Worm (Caenorhabditis elegans): ENCODE results near the gene C03H5.6.

- TF ChIP-seq ceh-9 (tag; optimal IDR thresholded peaks at IDR 0.05) (no peak), ceh-24 (tag; optimal IDR thresholded peaks at IDR 0.05) (no peak), nhr-232 (tag; optimal IDR thresholded peaks at IDR 0.05) (no peak)
Measured at ce11 chrII:374950-375349, 24.3 kb downstream of the C03H5.6 start, which contains the start of gene C03H5.4.

Measured in whole organism, late embryonic.